Worm (Caenorhabditis elegans) whole organism, L1 larva: Measurements from ENCODE around the gene F31E9.6.

Experiments
- aly-2 ChIP-seq: fragments of 150-350 bp; optimal IDR thresholded peaks from 2 replicates; lab custom pipeline; 2014; ENCODE audit warnings: missing biosample characterization, missing genetic modification characterization
- fkh-8 ChIP-seq: sonication (generic microtip); optimal IDR thresholded peaks from 2 replicates; lab custom pipeline; 2016; ENCODE audit warnings: mild to moderate bottlenecking, missing genetic modification characterization, missing compliant biosample characterization
- lin-39 ChIP-seq: fragments of 150-350 bp; optimal IDR thresholded peaks from 2 replicates; lab custom pipeline; 2014; ENCODE audit warnings: missing biosample characterization, missing genetic modification reagents, missing genetic modification characterization
- nhr-11 ChIP-seq: fragments of 150-350 bp; optimal IDR thresholded peaks from 2 replicates; lab custom pipeline; 2014; ENCODE audit warnings: missing biosample characterization, missing genetic modification characterization
- sptf-1 ChIP-seq: fragments of 150-350 bp; optimal IDR thresholded peaks from 2 replicates; lab custom pipeline; 2014; ENCODE audit warnings: missing biosample characterization, missing genetic modification characterization
- unc-98 ChIP-seq: fragments of 200-800 bp; sonication (Bioruptor generic); IDR thresholded peaks from 2 replicates; pipeline ENCODE4 v1.3.6; 2022; ENCODE audit warnings: missing genetic modification characterization, missing compliant biosample characterization
- ztf-11 ChIP-seq, 2 experiments: sonication (generic microtip); optimal IDR thresholded peaks; 2 replicates each; lab custom pipeline; 2016 to 2017; ENCODE audit warnings: missing genetic modification characterization in 2 of 2, missing biosample characterization in 1 of 2, missing compliant biosample characterization in 1 of 2

- TF ChIP-seq aly-2 (tag; lab: Kevin White, UChicago), result no peak
- no peak for TF ChIP-seq nhr-11
- no peak for TF ChIP-seq ztf-11 (tag; optimal IDR thresholded peaks at IDR 0.05; lab: Kevin White, UChicago)
- TF ChIP-seq sptf-1 (tag; lab: Kevin White, UChicago), result no peak
- TF ChIP-seq lin-39 (tag; lab: Kevin White, UChicago), result no peak
- TF ChIP-seq unc-98 (GFP tag; lab: Robert Waterston, UW), result no peak
- TF ChIP-seq fkh-8 (tag; lab: Kevin White, UChicago), result no peak
Observed at ce11 chrV:17272112-17272511, 42.8 kb downstream of the F31E9.6 start.
